Worm (Caenorhabditis elegans) whole organism, late embryonic: ENCODE measurements around the gene srj-20.

Source experiments
- ama-1 ChIP-seq: fragments of 150-350 bp; optimal IDR thresholded peaks from 2 replicates; lab custom pipeline; 2014
- ceh-24 ChIP-seq: sonication (generic microtip); optimal IDR thresholded peaks from 2 replicates; lab custom pipeline; 2016; ENCODE audit warnings: mild to moderate bottlenecking, missing genetic modification characterization, missing compliant biosample characterization
- ceh-31 ChIP-seq: sonication (generic microtip); optimal IDR thresholded peaks from 2 replicates; lab custom pipeline; 2016; ENCODE audit warnings: missing genetic modification characterization, missing compliant biosample characterization
- fkh-10 ChIP-seq: fragments of 150-350 bp; optimal IDR thresholded peaks from 2 replicates; lab custom pipeline; 2014; ENCODE audit warnings: missing biosample characterization, missing genetic modification reagents, missing genetic modification characterization
- hlh-13 ChIP-seq: fragments of 200-800 bp; sonication (Bioruptor generic); optimal IDR thresholded peaks from 2 replicates; lab custom pipeline; 2018; ENCODE audit warnings: mild to moderate bottlenecking, missing genetic modification characterization, missing compliant biosample characterization
- pax-1 ChIP-seq: fragments of 150-350 bp; optimal IDR thresholded peaks from 2 replicates; lab custom pipeline; 2014; ENCODE audit warnings: missing biosample characterization, missing genetic modification characterization
- pha-2 ChIP-seq: sonication (generic microtip); optimal IDR thresholded peaks from 2 replicates; lab custom pipeline; 2017; ENCODE audit warnings: mild to moderate bottlenecking, missing genetic modification characterization, missing compliant biosample characterization
- pqm-1 ChIP-seq: sonication (generic microtip); optimal IDR thresholded peaks from 2 replicates; lab custom pipeline; 2016; ENCODE audit warnings: missing genetic modification characterization, missing compliant biosample characterization

ce11 chrV:2580598-2580997 lies 7.6 kb upstream of the srj-20 start, which contains the start of gene C29G2.3:
- no peak for TF ChIP-seq pax-1
- no peak for TF ChIP-seq hlh-13
- no peak for TF ChIP-seq pha-2 (tag; lab: Kevin White, UChicago)
- TF ChIP-seq fkh-10 (GFP tag; lab: Kevin White, UChicago), result no peak
- TF ChIP-seq ceh-24 (tag; lab: Kevin White, UChicago), result no peak
- no peak for TF ChIP-seq ama-1
- TF ChIP-seq pqm-1 (tag; lab: Kevin White, UChicago), result no peak
- no peak for TF ChIP-seq ceh-31 (tag; lab: Kevin White, UChicago)
